Worm (Caenorhabditis elegans): ENCODE measurements around the gene lin-18.
A peak's percentile ranks its signal among the peaks of the same experiment; 100 is the strongest.

The lin-18 gene

DNA sequence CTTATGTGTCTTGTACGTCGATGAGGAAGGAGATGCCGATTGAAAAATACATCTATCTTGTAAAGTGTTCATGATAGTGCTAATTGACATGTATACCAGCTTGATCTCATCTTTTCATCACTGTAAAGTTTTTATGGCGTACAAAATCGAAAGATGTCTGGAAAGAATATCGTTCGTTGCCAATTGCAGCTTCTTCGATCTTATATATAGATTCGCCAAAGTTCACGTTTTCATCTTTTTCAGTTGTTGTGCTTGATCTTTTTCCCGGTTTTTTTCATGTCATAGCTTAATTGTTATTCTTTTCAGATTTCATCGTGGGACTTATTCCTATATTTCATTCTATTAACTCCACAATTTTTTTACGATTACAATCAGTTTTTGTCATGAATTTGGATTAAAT is 27.0 kb upstream of the lin-18 start, which contains the start of gene adt-3:
adt-3 (plus strand) TSS at position 301 of the 400 bp plus-strand sequence.
- no peak for TF ChIP-seq klf-2 (GFP tag; conservative IDR thresholded peaks at IDR 0.05)
- no peak for TF ChIP-seq ztf-23 (GFP tag; IDR thresholded peaks at IDR 0.05)
- TF ChIP-seq tab-1 (GFP tag; IDR thresholded peaks at IDR 0.05), result no peak
- TF ChIP-seq ztf-29 (GFP tag; IDR thresholded peaks at IDR 0.05), result no peak
- TF ChIP-seq med-1 (GFP tag; optimal IDR thresholded peaks at IDR 0.05; ENCODE audit: insufficient read depth), result no peak
- no peak for TF ChIP-seq ref-1 (GFP tag; conservative IDR thresholded peaks at IDR 0.05)
- no peak for TF ChIP-seq flt-1 (GFP tag; IDR thresholded peaks at IDR 0.05)
- TF ChIP-seq cog-1 (tag; optimal IDR thresholded peaks at IDR 0.05), result no peak
- no peak for TF ChIP-seq T22C8.4 (GFP tag; IDR thresholded peaks at IDR 0.05)

DNA sequence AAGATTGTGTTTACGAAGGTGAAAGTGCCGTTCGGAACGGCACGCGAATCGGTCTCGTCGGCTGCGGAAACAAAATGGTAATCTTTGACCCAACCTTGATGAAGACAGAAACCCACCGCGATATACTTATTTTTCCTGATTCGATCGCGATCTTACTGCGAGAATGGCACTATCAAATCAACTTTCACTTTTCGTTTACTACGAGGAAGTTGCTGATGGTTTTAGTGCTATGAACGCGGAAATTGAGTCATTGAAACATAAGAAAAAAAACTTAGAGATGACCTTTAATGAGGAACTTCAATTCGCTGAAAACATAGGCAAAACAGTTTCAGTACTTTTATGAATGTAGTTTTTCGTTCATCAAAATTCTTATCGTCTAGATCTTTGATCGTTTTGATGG is 25.7 kb upstream of the lin-18 start:
- TF ChIP-seq ztf-23 (GFP tag; IDR thresholded peaks at IDR 0.05) (no peak), klf-2 (GFP tag; conservative IDR thresholded peaks at IDR 0.05) (no peak), med-1 (GFP tag; optimal IDR thresholded peaks at IDR 0.05; ENCODE audit: insufficient read depth) (no peak), flt-1 (GFP tag; IDR thresholded peaks at IDR 0.05) (no peak), tab-1 (GFP tag; IDR thresholded peaks at IDR 0.05) (no peak), ref-1 (GFP tag; conservative IDR thresholded peaks at IDR 0.05) (no peak), T22C8.4 (GFP tag; IDR thresholded peaks at IDR 0.05) (no peak), cog-1 (tag; optimal IDR thresholded peaks at IDR 0.05) (no peak), ztf-29 (GFP tag; IDR thresholded peaks at IDR 0.05) (no peak)

DNA sequence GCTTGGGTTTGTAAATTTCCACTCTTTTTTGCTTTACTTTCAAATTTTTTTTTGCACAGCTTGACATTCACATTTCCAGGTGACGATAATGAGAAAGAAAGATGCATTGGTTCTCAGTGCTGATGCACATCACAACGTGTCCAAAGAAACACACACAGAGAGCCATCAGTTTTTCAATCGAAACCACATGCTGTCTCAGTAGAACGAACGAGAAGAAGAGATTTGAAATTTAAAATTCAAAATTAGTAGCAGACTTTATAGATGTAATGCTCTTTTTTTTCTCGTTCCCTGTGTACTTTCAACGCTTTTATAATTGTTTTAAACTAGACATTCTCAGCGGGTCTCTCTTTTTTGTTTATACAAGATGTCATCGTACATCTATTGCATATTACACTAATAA is 20.9 kb upstream of the lin-18 start:
- TF ChIP-seq T22C8.4 (GFP tag; IDR thresholded peaks at IDR 0.05) (no peak), flt-1 (GFP tag; IDR thresholded peaks at IDR 0.05) (no peak), ref-1 (GFP tag; conservative IDR thresholded peaks at IDR 0.05) (no peak), med-1 (GFP tag; optimal IDR thresholded peaks at IDR 0.05; ENCODE audit: insufficient read depth) (no peak), cog-1 (tag; optimal IDR thresholded peaks at IDR 0.05) (no peak), tab-1 (GFP tag; IDR thresholded peaks at IDR 0.05) (no peak), ztf-29 (GFP tag; IDR thresholded peaks at IDR 0.05) (no peak), ztf-23 (GFP tag; IDR thresholded peaks at IDR 0.05) (no peak), klf-2 (GFP tag; conservative IDR thresholded peaks at IDR 0.05) (no peak)

DNA sequence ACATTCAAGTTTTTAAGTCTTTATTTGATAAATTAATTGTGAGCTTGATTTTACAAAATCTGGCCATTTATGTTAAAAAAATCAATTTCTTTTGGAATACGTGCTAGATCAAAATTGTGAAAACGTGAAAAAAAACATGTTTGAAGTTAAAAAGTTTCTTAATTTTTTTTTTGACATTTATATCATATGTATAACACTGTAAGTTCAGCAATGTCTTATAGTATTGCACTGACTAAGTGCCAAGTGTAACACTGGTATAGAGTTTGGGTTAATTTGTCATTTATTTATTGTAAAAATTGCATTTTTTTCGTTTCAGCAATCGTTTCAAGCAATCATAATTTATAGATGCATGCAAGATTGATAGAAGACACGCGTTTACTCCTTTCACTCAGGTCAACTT is 20.5 kb upstream of the lin-18 start:
- no peak for TF ChIP-seq cog-1 (tag; optimal IDR thresholded peaks at IDR 0.05)
- no peak for TF ChIP-seq med-1 (GFP tag; optimal IDR thresholded peaks at IDR 0.05; ENCODE audit: insufficient read depth)
- no peak for TF ChIP-seq ztf-23 (GFP tag; IDR thresholded peaks at IDR 0.05)
- TF ChIP-seq ztf-29 (GFP tag; IDR thresholded peaks at IDR 0.05), result no peak
- no peak for TF ChIP-seq klf-2 (GFP tag; conservative IDR thresholded peaks at IDR 0.05)
- no peak for TF ChIP-seq flt-1 (GFP tag; IDR thresholded peaks at IDR 0.05)
- no peak for TF ChIP-seq tab-1 (GFP tag; IDR thresholded peaks at IDR 0.05)
- no peak for TF ChIP-seq T22C8.4 (GFP tag; IDR thresholded peaks at IDR 0.05)
- TF ChIP-seq ref-1 (GFP tag; conservative IDR thresholded peaks at IDR 0.05), result no peak

DNA sequence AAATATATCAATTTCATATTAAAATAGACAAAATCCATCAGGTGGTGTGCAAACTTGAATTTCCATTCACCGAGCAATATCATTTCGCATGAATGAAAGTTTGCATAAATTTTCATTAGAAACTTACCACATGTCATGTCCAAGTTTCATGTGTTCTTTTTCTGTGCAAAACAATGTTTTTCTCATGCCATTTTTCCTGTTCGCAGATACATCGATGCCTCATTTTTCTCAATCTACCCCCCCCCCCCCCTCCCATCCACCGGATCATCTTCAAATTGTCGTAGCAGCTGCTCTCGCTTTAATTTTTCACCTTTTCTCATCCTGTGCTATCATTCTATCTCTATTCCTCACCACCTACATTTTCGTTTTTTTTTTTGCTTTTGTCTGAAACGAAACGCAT is 19.4 kb upstream of the lin-18 start, which contains the start of gene T19D2.3:
T19D2.3 (plus strand) TSS at position 301 of the 400 bp plus-strand sequence.
- TF ChIP-seq med-1 (GFP tag; optimal IDR thresholded peaks at IDR 0.05; ENCODE audit: insufficient read depth) (no peak), tab-1 (GFP tag; IDR thresholded peaks at IDR 0.05) (no peak), T22C8.4 (GFP tag; IDR thresholded peaks at IDR 0.05) (no peak), flt-1 (GFP tag; IDR thresholded peaks at IDR 0.05) (no peak)

DNA sequence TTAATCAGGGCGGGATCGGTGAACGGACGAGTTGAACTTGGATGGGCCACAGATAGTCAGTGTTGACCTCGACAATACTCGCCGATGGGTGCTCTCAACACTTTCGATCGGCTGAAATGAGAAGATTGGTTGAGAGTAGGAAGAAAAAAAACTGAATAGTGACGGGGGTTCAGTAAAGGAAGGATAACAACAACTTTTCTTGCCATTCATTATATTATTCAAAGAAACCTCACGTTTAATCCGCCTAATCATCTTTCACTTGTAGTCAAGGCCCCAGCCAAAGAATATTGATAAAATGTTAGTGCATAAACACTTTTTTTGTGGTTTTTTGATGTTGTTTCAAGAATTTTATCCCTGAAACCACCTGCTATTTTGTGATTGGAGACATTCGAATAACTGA is 16.1 kb upstream of the lin-18 start, which contains the start of gene T19D2.13:
T19D2.13 (minus strand) TSS at position 101 of the 400 bp plus-strand sequence.
- TF ChIP-seq flt-1 (GFP tag; IDR thresholded peaks at IDR 0.05) (no peak), T22C8.4 (GFP tag; IDR thresholded peaks at IDR 0.05) (no peak), ztf-29 (GFP tag; IDR thresholded peaks at IDR 0.05) (no peak), med-1 (GFP tag; optimal IDR thresholded peaks at IDR 0.05; ENCODE audit: insufficient read depth) (no peak), ref-1 (GFP tag; conservative IDR thresholded peaks at IDR 0.05) (no peak), klf-2 (GFP tag; conservative IDR thresholded peaks at IDR 0.05) (no peak), ztf-23 (GFP tag; IDR thresholded peaks at IDR 0.05) (no peak), tab-1 (GFP tag; IDR thresholded peaks at IDR 0.05) (no peak), cog-1 (tag; optimal IDR thresholded peaks at IDR 0.05) (no peak)

DNA sequence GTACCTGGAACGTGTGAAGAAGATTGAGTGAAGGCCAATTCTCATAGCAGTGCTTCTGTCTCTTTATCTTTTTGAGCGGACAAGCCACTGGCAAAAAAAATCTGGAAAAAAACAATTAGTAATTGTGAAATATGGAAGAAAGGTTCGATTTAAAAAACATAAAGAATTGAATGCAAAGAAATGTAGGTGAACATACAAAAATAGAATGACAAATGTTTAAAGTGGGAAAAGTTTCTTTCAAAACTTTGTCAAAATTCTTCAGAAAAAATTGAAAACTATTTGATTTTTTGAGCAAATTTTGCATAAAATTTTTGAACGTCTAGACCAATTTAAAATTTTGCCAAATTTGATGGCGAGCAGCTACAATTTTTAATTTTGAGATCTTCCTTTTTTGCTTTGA is 15.1 kb upstream of the lin-18 start, which contains the start of gene ptp-4A2:
ptp-4A2 (minus strand) TSS at position 101 of the 400 bp plus-strand sequence.
- no peak for TF ChIP-seq T22C8.4 (GFP tag; IDR thresholded peaks at IDR 0.05)
- TF ChIP-seq cog-1 (tag; optimal IDR thresholded peaks at IDR 0.05), result no peak
- no peak for TF ChIP-seq ztf-23 (GFP tag; IDR thresholded peaks at IDR 0.05)
- TF ChIP-seq flt-1 (GFP tag; IDR thresholded peaks at IDR 0.05), result no peak
- TF ChIP-seq tab-1 (GFP tag; IDR thresholded peaks at IDR 0.05), result no peak
- TF ChIP-seq ref-1 (GFP tag; conservative IDR thresholded peaks at IDR 0.05), result no peak

DNA sequence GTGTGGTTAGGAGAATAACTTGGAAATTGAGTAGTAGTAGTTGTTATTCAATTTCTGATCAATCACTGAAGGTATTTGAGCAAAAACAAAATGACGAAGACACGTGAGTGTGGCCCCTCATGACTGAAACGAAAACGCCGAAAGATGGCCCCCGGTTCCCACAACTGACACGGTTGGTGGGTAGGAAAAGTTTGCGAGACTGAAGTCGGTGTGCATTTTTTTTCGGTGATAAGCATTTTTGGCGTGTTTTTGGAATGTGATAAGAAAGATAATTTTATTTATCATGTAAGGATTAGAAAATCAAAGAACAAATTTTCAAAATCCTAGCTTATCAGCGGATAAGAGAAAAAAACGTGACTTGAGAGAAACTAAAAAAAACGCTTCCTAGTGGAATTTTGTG is 14.3 kb upstream of the lin-18 start:
- TF ChIP-seq tab-1 (GFP tag; IDR thresholded peaks at IDR 0.05), result no peak
- no peak for TF ChIP-seq ztf-29 (GFP tag; IDR thresholded peaks at IDR 0.05)
- no peak for TF ChIP-seq ref-1 (GFP tag; conservative IDR thresholded peaks at IDR 0.05)
- TF ChIP-seq flt-1 (GFP tag; IDR thresholded peaks at IDR 0.05), result no peak
- TF ChIP-seq med-1 (GFP tag; optimal IDR thresholded peaks at IDR 0.05; ENCODE audit: insufficient read depth), result no peak
- no peak for TF ChIP-seq klf-2 (GFP tag; conservative IDR thresholded peaks at IDR 0.05)
- TF ChIP-seq ztf-23 (GFP tag; IDR thresholded peaks at IDR 0.05), result no peak
- TF ChIP-seq T22C8.4 (GFP tag; IDR thresholded peaks at IDR 0.05), result no peak
- TF ChIP-seq cog-1 (tag; optimal IDR thresholded peaks at IDR 0.05), result no peak

DNA sequence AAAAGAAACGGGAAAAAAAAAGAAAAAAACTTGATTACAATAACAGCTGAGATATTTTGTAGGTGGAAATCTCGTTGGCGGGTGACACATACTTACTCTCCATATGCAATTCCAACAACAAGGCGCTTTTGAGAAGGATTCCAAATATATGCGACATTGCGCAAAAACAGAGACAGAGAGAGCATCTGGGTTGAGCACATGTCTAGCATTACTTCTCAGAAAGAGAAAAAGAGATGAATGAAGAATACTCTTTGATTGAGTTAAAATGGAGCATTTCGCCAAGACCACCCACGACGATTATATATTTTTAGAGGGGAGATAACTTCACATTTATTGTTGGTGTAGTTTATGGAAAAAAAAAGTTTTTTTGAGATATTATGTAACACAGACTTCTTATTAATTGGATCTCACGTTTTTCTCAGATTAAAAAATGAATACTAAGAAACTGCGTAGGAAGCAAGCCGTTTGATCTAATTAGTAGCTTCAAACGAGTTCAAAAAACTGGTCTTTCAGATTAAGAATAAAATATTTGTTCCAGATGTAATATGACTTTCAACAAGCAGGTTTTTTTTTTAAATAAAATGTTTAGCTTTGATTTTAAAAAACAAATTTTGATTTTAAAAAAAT is 13.3 kb upstream of the lin-18 start:
- no peak for TF ChIP-seq ztf-29 (GFP tag; IDR thresholded peaks at IDR 0.05)

DNA sequence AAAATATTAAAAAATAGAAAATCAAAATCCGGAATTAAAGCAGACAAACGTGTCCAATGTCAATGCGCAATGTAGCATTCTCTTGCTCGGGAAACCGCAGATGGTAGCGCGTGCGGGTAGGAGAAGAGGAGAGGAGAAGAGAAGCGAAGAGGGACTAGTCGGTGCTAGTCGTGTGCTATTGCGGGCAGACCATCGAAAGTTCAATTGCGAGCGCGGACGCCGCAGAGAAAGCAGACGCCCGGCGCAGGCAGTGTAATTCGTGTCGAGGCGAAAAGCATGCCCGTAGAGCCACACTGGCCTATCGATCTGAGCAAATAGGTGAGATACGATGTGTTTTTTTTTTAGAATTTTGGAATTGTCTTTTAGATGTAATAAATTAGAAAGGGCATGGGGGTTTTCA is 12.7 kb upstream of the lin-18 start:
- TF ChIP-seq ztf-23 (GFP tag; IDR thresholded peaks at IDR 0.05) (no peak), cog-1 (tag; optimal IDR thresholded peaks at IDR 0.05) (peak; percentile 8), flt-1 (GFP tag; IDR thresholded peaks at IDR 0.05) (no peak), ref-1 (GFP tag; conservative IDR thresholded peaks at IDR 0.05) (no peak), tab-1 (GFP tag; IDR thresholded peaks at IDR 0.05) (no peak), T22C8.4 (GFP tag; IDR thresholded peaks at IDR 0.05) (no peak), klf-2 (GFP tag; conservative IDR thresholded peaks at IDR 0.05) (0 out of 2 replicates have a peak, but pooled peaks have one; percentile 34), med-1 (GFP tag; optimal IDR thresholded peaks at IDR 0.05; ENCODE audit: insufficient read depth) (no peak), ztf-29 (GFP tag; IDR thresholded peaks at IDR 0.05) (no peak)
